Fruit fly (Drosophila melanogaster) whole organism, pupa: ENCODE data around the gene CG33771.

Source experiments
- CG13204 ChIP-seq: fragments of 200-800 bp; sonication (Bioruptor generic); optimal IDR thresholded peaks from 2 replicates; lab custom pipeline; 2018; ENCODE audit warnings: missing biosample characterization, mild to moderate bottlenecking, missing genetic modification characterization, moderate library complexity
- CG15710 ChIP-seq: fragments of 200-800 bp; sonication (Bioruptor generic); optimal IDR thresholded peaks from 2 replicates; lab custom pipeline; 2018; ENCODE audit warnings: missing biosample characterization, mild to moderate bottlenecking, missing genetic modification characterization, moderate library complexity
- CG32121 ChIP-seq: fragments of 200-800 bp; sonication (Bioruptor generic); IDR thresholded peaks from 2 replicates; pipeline ENCODE4 v1.3.6; 2022; ENCODE audit warnings: missing biosample characterization, missing genetic modification characterization
- CG34367 ChIP-seq: fragments of 200-800 bp; sonication (Bioruptor generic); optimal IDR thresholded peaks from 2 replicates; lab custom pipeline; 2018; ENCODE audit warnings: missing biosample characterization, mild to moderate bottlenecking, missing genetic modification characterization
- CG8159 ChIP-seq: fragments of 200-800 bp; sonication (Bioruptor generic); optimal IDR thresholded peaks from 3 replicates; lab custom pipeline; 2018; ENCODE audit warnings: missing biosample characterization, mild to moderate bottlenecking, missing genetic modification characterization, moderate library complexity
- CG8301 ChIP-seq: fragments of 200-800 bp; sonication (Bioruptor generic); optimal IDR thresholded peaks from 2 replicates; lab custom pipeline; 2018; ENCODE audit warnings: missing biosample characterization, mild to moderate bottlenecking, missing genetic modification characterization
- D1 ChIP-seq: fragments of 200-800 bp; sonication (Bioruptor generic); optimal IDR thresholded peaks from 2 replicates; lab custom pipeline; 2018; ENCODE audit warnings: missing biosample characterization, mild to moderate bottlenecking, missing genetic modification characterization, moderate library complexity
- EcR ChIP-seq: fragments of 200-800 bp; sonication (Bioruptor generic); optimal IDR thresholded peaks from 3 replicates; lab custom pipeline; 2019; ENCODE audit warnings: missing biosample characterization, missing genetic modification characterization, mild to moderate bottlenecking, moderate library complexity, missing genetic modification reagents
- Pif1A ChIP-seq: fragments of 200-800 bp; sonication (Bioruptor generic); optimal IDR thresholded peaks from 3 replicates; lab custom pipeline; 2016; ENCODE audit warnings: missing biosample characterization, missing genetic modification characterization
- fd96Ca ChIP-seq: fragments of 200-800 bp; sonication (Bioruptor generic); IDR thresholded peaks from 3 replicates; pipeline ENCODE4 v1.3.6; 2022; ENCODE audit warnings: missing biosample characterization, missing genetic modification characterization
- gl ChIP-seq: fragments of 200-800 bp; sonication (Bioruptor generic); optimal IDR thresholded peaks from 2 replicates; lab custom pipeline; 2018; ENCODE audit warnings: missing biosample characterization, mild to moderate bottlenecking, missing genetic modification characterization
- rn ChIP-seq: fragments of 200-800 bp; sonication (Bioruptor generic); IDR thresholded peaks from 2 replicates; pipeline ENCODE4 v1.3.6; 2022; ENCODE audit warnings: missing biosample characterization, missing genetic modification characterization

- TF ChIP-seq CG34367 (tag; lab: Kevin White, UChicago) (no peak), CG13204 (GFP tag; lab: Kevin White, UChicago) (no peak), CG8159 (tag; lab: Kevin White, UChicago) (no peak), D1 (tag; lab: Kevin White, UChicago) (no peak), CG32121 (GFP tag; lab: Robert Waterston, UW) (no peak), gl (tag; lab: Kevin White, UChicago) (no peak), EcR (GFP tag; lab: Kevin White, UChicago) (no peak), fd96Ca (GFP tag; lab: Robert Waterston, UW) (no peak), CG15710 (no peak), Pif1A (GFP tag; lab: Kevin White, UChicago) (no peak), rn (no peak), CG8301 (no peak)
Observed at dm6 chr3L:22645327-22645726, 3.9 kb upstream of the CG33771 start, which contains the start of gene CG33766.
